Fruit fly (Drosophila melanogaster) whole organism, embryonic: ENCODE results near the gene CG45105.

ENCODE experiments used
- CG1024 ChIP-seq: fragments of 200-800 bp; sonication (Bioruptor generic); IDR thresholded peaks from 2 replicates; pipeline ENCODE4 v1.3.6; 2022; ENCODE audit warnings: missing biosample characterization, missing genetic modification characterization
- CG10267 ChIP-seq: fragments of 200-800 bp; sonication (Bioruptor generic); optimal IDR thresholded peaks from 2 replicates; lab custom pipeline; 2018; ENCODE audit warnings: missing biosample characterization, mild to moderate bottlenecking, missing genetic modification characterization, moderate library complexity
- CG10366 ChIP-seq: fragments of 200-800 bp; sonication (Bioruptor generic); IDR thresholded peaks from 2 replicates; pipeline ENCODE4 v1.3.6; 2022; ENCODE audit warnings: missing biosample characterization, missing genetic modification characterization
- CG11504 ChIP-seq: fragments of 200-800 bp; sonication (Bioruptor generic); optimal IDR thresholded peaks from 3 replicates; lab custom pipeline; 2019; ENCODE audit warnings: missing biosample characterization, mild to moderate bottlenecking, missing genetic modification characterization, moderate library complexity
- CG12155 ChIP-seq: fragments of 200-800 bp; sonication (Bioruptor generic); optimal IDR thresholded peaks from 3 replicates; lab custom pipeline; 2016; ENCODE audit warnings: missing biosample characterization, missing genetic modification characterization
- CG12219 ChIP-seq: fragments of 200-800 bp; sonication (Bioruptor generic); optimal IDR thresholded peaks from 3 replicates; lab custom pipeline; 2018; ENCODE audit warnings: missing biosample characterization, mild to moderate bottlenecking, missing genetic modification characterization
- CG12299 ChIP-seq: fragments of 200-800 bp; sonication (Bioruptor generic); optimal IDR thresholded peaks from 2 replicates; lab custom pipeline; 2018; ENCODE audit warnings: missing biosample characterization, mild to moderate bottlenecking, missing genetic modification characterization
- CG13296 ChIP-seq: fragments of 200-800 bp; sonication (Bioruptor generic); optimal IDR thresholded peaks from 3 replicates; lab custom pipeline; 2018; ENCODE audit warnings: missing biosample characterization, mild to moderate bottlenecking, missing genetic modification characterization
- CG13424 ChIP-seq: fragments of 200-800 bp; sonication (Bioruptor generic); optimal IDR thresholded peaks from 2 replicates; lab custom pipeline; 2019; ENCODE audit warnings: missing biosample characterization, mild to moderate bottlenecking, missing genetic modification characterization, moderate library complexity
- CG14441 ChIP-seq: fragments of 200-800 bp; sonication (Bioruptor generic); IDR thresholded peaks from 2 replicates; pipeline ENCODE4 v1.3.6; 2022; ENCODE audit warnings: missing biosample characterization, missing genetic modification characterization
- CG1603 ChIP-seq: fragments of 200-800 bp; sonication (Bioruptor generic); optimal IDR thresholded peaks from 2 replicates; lab custom pipeline; 2019; ENCODE audit warnings: missing biosample characterization, mild to moderate bottlenecking, missing genetic modification characterization, moderate library complexity
- CG17568 ChIP-seq: fragments of 200-800 bp; sonication (Bioruptor generic); optimal IDR thresholded peaks from 2 replicates; lab custom pipeline; 2018; ENCODE audit warnings: missing biosample characterization, mild to moderate bottlenecking, missing genetic modification characterization, moderate library complexity
- CG31441 ChIP-seq: fragments of 200-800 bp; sonication (Bioruptor generic); IDR thresholded peaks from 2 replicates; pipeline ENCODE4 v1.3.6; 2022; ENCODE audit warnings: missing biosample characterization, missing genetic modification characterization
- CG6175 ChIP-seq: fragments of 200-800 bp; sonication (Bioruptor generic); IDR thresholded peaks from 3 replicates; pipeline ENCODE4 v1.3.6; 2022; ENCODE audit warnings: missing biosample characterization, missing genetic modification characterization
- CG6689 ChIP-seq: fragments of 200-800 bp; sonication (Bioruptor generic); IDR thresholded peaks from 2 replicates; pipeline ENCODE4 v1.3.6; 2022; ENCODE audit warnings: missing biosample characterization, missing genetic modification characterization
- CG7839 ChIP-seq: fragments of 200-800 bp; sonication (Bioruptor generic); optimal IDR thresholded peaks from 3 replicates; lab custom pipeline; 2018; ENCODE audit warnings: missing biosample characterization, mild to moderate bottlenecking, missing genetic modification characterization, moderate library complexity
- CG7928 ChIP-seq: fragments of 200-800 bp; sonication (Bioruptor generic); optimal IDR thresholded peaks from 2 replicates; lab custom pipeline; 2017; ENCODE audit warnings: missing biosample characterization, mild to moderate bottlenecking, missing genetic modification characterization
- CG8388 ChIP-seq: fragments of 200-800 bp; sonication (Bioruptor generic); optimal IDR thresholded peaks from 2 replicates; lab custom pipeline; 2019; ENCODE audit warnings: missing biosample characterization, mild to moderate bottlenecking, missing genetic modification characterization, moderate library complexity
- CG8924 ChIP-seq: fragments of 200-800 bp; optimal IDR thresholded peaks from 3 replicates; lab custom pipeline; 2019; ENCODE audit warnings: missing biosample characterization, mild to moderate bottlenecking, missing genetic modification characterization, moderate library complexity
- CG9437 ChIP-seq: fragments of 200-800 bp; sonication (Bioruptor generic); optimal IDR thresholded peaks from 2 replicates; lab custom pipeline; 2018; ENCODE audit warnings: missing biosample characterization, mild to moderate bottlenecking, missing genetic modification characterization
- CHES-1-like ChIP-seq: fragments of 200-800 bp; sonication (Bioruptor generic); optimal IDR thresholded peaks from 2 replicates; lab custom pipeline; 2016; ENCODE audit warnings: missing biosample characterization, missing genetic modification characterization
- CkIIα-i1 ChIP-seq: fragments of 200-800 bp; sonication (Bioruptor generic); IDR thresholded peaks from 2 replicates; pipeline ENCODE4 v1.3.6; 2022; ENCODE audit warnings: missing biosample characterization, missing genetic modification characterization
- E2f2 ChIP-seq: fragments of 200-800 bp; sonication (Bioruptor generic); IDR thresholded peaks from 2 replicates; pipeline ENCODE4 v1.3.6; 2022; ENCODE audit warnings: missing biosample characterization, missing genetic modification characterization
- Ets65A ChIP-seq: fragments of 200-800 bp; sonication (Bioruptor generic); peaks from one replicate; lab custom pipeline; 2016; ENCODE audit warnings: missing biosample characterization, missing genetic modification characterization
- GATAe ChIP-seq: fragments of 200-800 bp; sonication (Bioruptor generic); conservative IDR thresholded peaks from 2 replicates; pipeline ENCODE4 v1.3.6; 2022; ENCODE audit warnings: missing biosample characterization, missing genetic modification characterization
- Gug ChIP-seq: fragments of 200-800 bp; sonication (Bioruptor generic); IDR thresholded peaks from 4 replicates; pipeline ENCODE4 v1.3.6; 2022; ENCODE audit warnings: missing biosample characterization, missing genetic modification characterization
- Hr51 ChIP-seq, 2 experiments: fragments of 200-800 bp; sonication (Bioruptor generic); optimal IDR thresholded peaks; 2 replicates in 1 of 2; 3 replicates in 1 of 2; lab custom pipeline; 2016 to 2018; ENCODE audit warnings: missing biosample characterization in 2 of 2, missing genetic modification characterization in 2 of 2, mild to moderate bottlenecking in 1 of 2, moderate library complexity in 1 of 2
- Lhr ChIP-seq: fragments of 200-800 bp; sonication (Bioruptor generic); optimal IDR thresholded peaks from 3 replicates; lab custom pipeline; 2017; ENCODE audit warnings: mild to moderate bottlenecking, missing biosample characterization, missing genetic modification reagents, missing genetic modification characterization
- Meics ChIP-seq: fragments of 200-800 bp; sonication (Bioruptor generic); optimal IDR thresholded peaks from 2 replicates; lab custom pipeline; 2017; ENCODE audit warnings: missing biosample characterization, mild to moderate bottlenecking, missing genetic modification characterization
- Mes4 ChIP-seq: fragments of 200-800 bp; sonication (Bioruptor generic); optimal IDR thresholded peaks from 2 replicates; lab custom pipeline; 2016; ENCODE audit warnings: missing biosample characterization, missing genetic modification characterization
- NC2β ChIP-seq: fragments of 200-800 bp; sonication (Bioruptor generic); optimal IDR thresholded peaks from 2 replicates; lab custom pipeline; 2016; ENCODE audit warnings: missing biosample characterization, missing genetic modification characterization
- Oli ChIP-seq: fragments of 200-800 bp; sonication (Bioruptor generic); optimal IDR thresholded peaks from 2 replicates; lab custom pipeline; 2018; ENCODE audit warnings: missing biosample characterization, mild to moderate bottlenecking, missing genetic modification characterization, moderate library complexity
- Pdp1 ChIP-seq, 2 experiments: fragments of 200-800 bp; sonication (Bioruptor generic); optimal IDR thresholded peaks; 3 replicates each; lab custom pipeline; 2016; ENCODE audit warnings: missing biosample characterization in 2 of 2, missing genetic modification characterization in 2 of 2, mild to moderate bottlenecking in 1 of 2, moderate library complexity in 1 of 2
- Rfx ChIP-seq: fragments of 200-800 bp; sonication (Bioruptor generic); IDR thresholded peaks from 2 replicates; pipeline ENCODE4 v1.3.6; 2022; ENCODE audit warnings: missing biosample characterization, missing genetic modification characterization
- Sox102F ChIP-seq: fragments of 200-800 bp; sonication (Bioruptor generic); optimal IDR thresholded peaks from 2 replicates; lab custom pipeline; 2018; ENCODE audit warnings: missing biosample characterization, mild to moderate bottlenecking, missing genetic modification characterization, moderate library complexity
- ase ChIP-seq: fragments of 200-800 bp; sonication (Bioruptor generic); IDR thresholded peaks from 3 replicates; pipeline ENCODE4 v1.3.6; 2022; ENCODE audit warnings: missing biosample characterization, missing genetic modification characterization
- dan ChIP-seq: fragments of 200-800 bp; sonication (Bioruptor generic); IDR thresholded peaks from 2 replicates; pipeline ENCODE4 v1.3.6; 2022; ENCODE audit warnings: missing biosample characterization, missing genetic modification characterization
- fd3F ChIP-seq: fragments of 200-800 bp; sonication (Bioruptor generic); optimal IDR thresholded peaks from 2 replicates; lab custom pipeline; 2018; ENCODE audit warnings: missing biosample characterization, mild to moderate bottlenecking, missing genetic modification characterization, moderate library complexity
- grau ChIP-seq: fragments of 200-800 bp; optimal IDR thresholded peaks from 3 replicates; lab custom pipeline; 2019; ENCODE audit warnings: missing biosample characterization, mild to moderate bottlenecking, missing genetic modification characterization, moderate library complexity
- lab ChIP-seq: fragments of 200-800 bp; sonication (Bioruptor generic); optimal IDR thresholded peaks from 3 replicates; lab custom pipeline; 2017; ENCODE audit warnings: missing biosample characterization, missing genetic modification characterization, mild to moderate bottlenecking, moderate library complexity, missing genetic modification reagents
- lilli ChIP-seq: fragments of 200-800 bp; sonication (Bioruptor generic); optimal IDR thresholded peaks from 3 replicates; lab custom pipeline; 2016; ENCODE audit warnings: missing biosample characterization, missing genetic modification characterization
- lmd ChIP-seq: fragments of 200-800 bp; sonication (Bioruptor generic); IDR thresholded peaks from 2 replicates; pipeline ENCODE4 v1.3.6; 2022; ENCODE audit warnings: missing biosample characterization, missing genetic modification characterization
- phol ChIP-seq: fragments of 200-800 bp; sonication (Bioruptor generic); optimal IDR thresholded peaks from 3 replicates; lab custom pipeline; 2018; ENCODE audit warnings: missing biosample characterization, mild to moderate bottlenecking, missing genetic modification characterization, moderate library complexity
- prd ChIP-seq, 3 experiments: fragments of >200 bp in 2 of 3; fragments of 200-800 bp in 1 of 3; sonication (Bioruptor generic) in 1 of 3; optimal IDR thresholded peaks in 2 of 3; IDR thresholded peaks in 1 of 3; 2 replicates in 2 of 3; 3 replicates in 1 of 3; pipeline versions ENCODE4 v1.3.6 to Lab custom; 2017 to 2022; ENCODE audit warnings: missing biosample characterization in 1 of 3, missing genetic modification characterization in 1 of 3
- pros ChIP-seq: fragments of 200-800 bp; sonication (Bioruptor generic); optimal IDR thresholded peaks from 3 replicates; lab custom pipeline; 2019; ENCODE audit warnings: missing biosample characterization, mild to moderate bottlenecking, missing genetic modification characterization, moderate library complexity
- row ChIP-seq: fragments of 200-800 bp; sonication (Bioruptor generic); IDR thresholded peaks from 3 replicates; pipeline ENCODE4 v1.3.6; 2022; ENCODE audit warnings: missing biosample characterization, missing genetic modification characterization
- run ChIP-seq: fragments of 200-800 bp; sonication (Bioruptor generic); optimal IDR thresholded peaks from 3 replicates; lab custom pipeline; 2018; ENCODE audit warnings: missing biosample characterization, mild to moderate bottlenecking, missing genetic modification characterization
- tgo ChIP-seq: fragments of 200-800 bp; sonication (Bioruptor generic); IDR thresholded peaks from 3 replicates; pipeline ENCODE4 v1.3.6; 2022; ENCODE audit warnings: missing biosample characterization, missing genetic modification characterization
- zfh1 ChIP-seq: fragments of 200-800 bp; sonication (Bioruptor generic); IDR thresholded peaks from 3 replicates; pipeline ENCODE4 v1.3.6; 2022; ENCODE audit warnings: missing biosample characterization, missing genetic modification characterization

Gene CG45105

dm6 chr3R:15927172-15927571 lies 9.4 kb upstream of the CG45105 start (continued):
- TF ChIP-seq CG13424 (tag; lab: Kevin White, UChicago), result peak; percentile 44
- TF ChIP-seq pros (GFP tag; lab: Kevin White, UChicago), result no peak
- TF ChIP-seq row, result peak; percentile 65
- TF ChIP-seq lilli (GFP tag; lab: Kevin White, UChicago), result peak; percentile 28
- peak; percentile 31 for TF ChIP-seq CG1603 (tag; lab: Kevin White, UChicago)
- peak; percentile 8 for TF ChIP-seq CG8388 (GFP tag; lab: Kevin White, UChicago)
- TF ChIP-seq CHES-1-like, result no peak
- TF ChIP-seq CG10267 (tag; lab: Kevin White, UChicago), result peak; percentile 0
- TF ChIP-seq CG8924 (tag; lab: Kevin White, UChicago), result peak; percentile 41
- TF ChIP-seq Mes4 (GFP tag; lab: Kevin White, UChicago), result no peak
- no peak for TF ChIP-seq CG12299 (tag; lab: Kevin White, UChicago)
- TF ChIP-seq CG11504, result peak; percentile 64
- TF ChIP-seq CG17568 (GFP tag; lab: Kevin White, UChicago), result peak; percentile 15
- 0 out of 2 replicates have a peak, but pooled peaks have one; percentile 30 for TF ChIP-seq CG6689
- TF ChIP-seq CG14441, result peak; percentile 70
- no peak for TF ChIP-seq NC2β (GFP tag; lab: Kevin White, UChicago)
- no peak for TF ChIP-seq CG6175 (GFP tag; lab: Robert Waterston, UW)
- peak; percentile 53 for TF ChIP-seq Sox102F (GFP tag; lab: Kevin White, UChicago)
- no peak for TF ChIP-seq GATAe
- TF ChIP-seq CG12155 (GFP tag; lab: Kevin White, UChicago), result no peak
- peak; percentile 47 for TF ChIP-seq CG12219
- peak; percentile 29; the same call in 1 of the 2 replicates for TF ChIP-seq CG10366 (GFP tag; lab: Robert Waterston, UW)
- peak; percentile 40 for TF ChIP-seq grau
- TF ChIP-seq dan (GFP tag; lab: Robert Waterston, UW), result no peak
- peak in 1 of 2 experiments; percentile 0 for TF ChIP-seq Pdp1 (GFP tag; optimal IDR thresholded peaks at IDR 0.05; lab: Kevin White, UChicago)
- peak; percentile 40; the same call in 1 of the 2 replicates for TF ChIP-seq Rfx (GFP tag; lab: Robert Waterston, UW)
- peak; percentile 3 for TF ChIP-seq run (tag; lab: Kevin White, UChicago)
- TF ChIP-seq E2f2 (GFP tag; lab: Robert Waterston, UW), result peak; percentile 22; the same call in 1 of the 2 replicates
- peak; percentile 23; the same call in 1 of the 3 replicates for TF ChIP-seq zfh1 (GFP tag; lab: Robert Waterston, UW)
- TF ChIP-seq CkIIα-i1 (GFP tag; lab: Robert Waterston, UW), result no peak
- peak; percentile 50; the same call in 2 of the 3 replicates for TF ChIP-seq tgo
- peak; percentile 34 for TF ChIP-seq lab (GFP tag; lab: Kevin White, UChicago)
- TF ChIP-seq CG7839 (tag; lab: Kevin White, UChicago), result peak; percentile 53
- TF ChIP-seq CG31441, result peak; percentile 38; the same call in 1 of the 2 replicates
- peak; percentile 69 for TF ChIP-seq Ets65A (GFP tag; lab: Kevin White, UChicago)
- TF ChIP-seq Lhr (GFP tag; lab: Kevin White, UChicago), result no peak
- TF ChIP-seq Gug (GFP tag; lab: Robert Waterston, UW), result 0 out of 4 replicates have a peak, but pooled peaks have one; percentile 16
- TF ChIP-seq CG9437 (GFP tag; lab: Kevin White, UChicago), result peak; percentile 32
- no peak for TF ChIP-seq CG1024 (GFP tag; lab: Robert Waterston, UW)
- no peak for TF ChIP-seq prd (optimal IDR thresholded peaks at IDR 0.05; lab: Kevin White, UChicago)
- peak; percentile 61; the same call in 1 of the 3 replicates for TF ChIP-seq prd (GFP tag; IDR thresholded peaks at IDR 0.05; lab: Robert Waterston, UW)
- TF ChIP-seq lmd, result peak; percentile 42; the same call in 1 of the 2 replicates
- TF ChIP-seq CG13296, result peak; percentile 14
- TF ChIP-seq phol (tag; lab: Kevin White, UChicago), result peak; percentile 41
- no peak for TF ChIP-seq fd3F (GFP tag; lab: Kevin White, UChicago)
- TF ChIP-seq CG7928 (GFP tag; lab: Kevin White, UChicago), result no peak
- 0 out of 3 replicates have a peak, but pooled peaks have one; percentile 29 for TF ChIP-seq ase (GFP tag; lab: Robert Waterston, UW)
- TF ChIP-seq Meics (GFP tag; lab: Kevin White, UChicago), result peak; percentile 52
- peak; percentile 59 for TF ChIP-seq Oli (tag; lab: Kevin White, UChicago)
- peak in 1 of 2 experiments; percentile 71 for TF ChIP-seq Hr51 (GFP tag; optimal IDR thresholded peaks at IDR 0.05; lab: Kevin White, UChicago)
